Fruit fly (Drosophila melanogaster) whole organism: Measurements from ENCODE around the gene CG31817.

Experiments
- Dll ChIP-seq: fragments of >200 bp; optimal IDR thresholded peaks from 2 replicates; lab custom pipeline; 2017
- pan ChIP-seq: fragments of >200 bp; optimal IDR thresholded peaks from 2 replicates; lab custom pipeline; 2017
- psq ChIP-seq: fragments of >200 bp; optimal IDR thresholded peaks from 2 replicates; lab custom pipeline; 2017
- usp ChIP-seq: fragments of >200 bp; optimal IDR thresholded peaks from 2 replicates; lab custom pipeline; 2017; ENCODE audit warnings: missing biosample characterization, missing genetic modification characterization, mixed read lengths

DNA sequence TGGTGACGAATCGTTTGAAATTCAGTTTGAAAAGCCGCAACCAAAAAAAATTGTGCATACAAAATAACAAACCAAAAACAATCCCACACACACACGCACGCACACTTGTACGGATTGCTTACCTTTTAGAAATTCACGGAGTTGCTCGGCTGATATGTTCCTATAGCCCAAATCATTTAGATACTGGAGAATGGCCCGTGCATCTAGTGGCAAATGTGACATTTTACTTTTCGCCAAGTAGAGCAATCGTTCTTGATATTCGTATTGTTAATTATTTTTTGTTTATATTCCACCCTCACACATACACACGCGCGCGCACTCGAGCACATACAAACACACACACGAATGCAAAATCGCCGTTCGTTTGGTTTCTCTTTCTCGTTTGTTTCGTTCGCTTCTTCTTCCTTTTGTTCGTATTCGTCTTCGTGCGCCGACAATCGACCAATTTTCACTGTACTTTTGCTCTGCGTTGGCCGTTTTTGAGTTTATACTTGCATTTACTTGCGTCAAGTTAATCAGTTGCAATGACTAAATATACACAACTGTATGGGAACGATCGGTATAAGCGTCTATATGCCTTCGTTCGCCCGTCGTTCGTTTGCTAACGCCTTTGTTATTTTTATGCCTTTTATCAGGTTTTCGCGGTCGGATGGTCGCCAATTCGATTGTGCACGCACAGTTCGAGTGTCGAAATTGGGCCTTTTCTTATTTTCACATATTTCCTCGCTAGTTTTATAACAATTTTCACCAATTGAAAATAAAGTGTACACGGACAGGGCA, 14.3 kb upstream of the CG31817 start:
- TF ChIP-seq pan (lab: Kevin White, UChicago): no peak
- TF ChIP-seq psq (lab: Kevin White, UChicago): no peak
- TF ChIP-seq usp (GFP tag; lab: Kevin White, UChicago): no peak
- no peak for TF ChIP-seq Dll (lab: Kevin White, UChicago)
